Worm (Caenorhabditis elegans) whole organism, L3 larva: Measurements from ENCODE around the gene D2021.4.

Experiments
- mml-1 ChIP-seq: fragments of 150-350 bp; sonication (generic microtip); optimal IDR thresholded peaks from 3 replicates; lab custom pipeline; 2014; ENCODE audit warnings: missing biosample characterization, missing genetic modification characterization
- nhr-237 ChIP-seq: fragments of 150-350 bp; optimal IDR thresholded peaks from 2 replicates; lab custom pipeline; 2014; ENCODE audit warnings: missing biosample characterization, missing genetic modification characterization

DNA sequence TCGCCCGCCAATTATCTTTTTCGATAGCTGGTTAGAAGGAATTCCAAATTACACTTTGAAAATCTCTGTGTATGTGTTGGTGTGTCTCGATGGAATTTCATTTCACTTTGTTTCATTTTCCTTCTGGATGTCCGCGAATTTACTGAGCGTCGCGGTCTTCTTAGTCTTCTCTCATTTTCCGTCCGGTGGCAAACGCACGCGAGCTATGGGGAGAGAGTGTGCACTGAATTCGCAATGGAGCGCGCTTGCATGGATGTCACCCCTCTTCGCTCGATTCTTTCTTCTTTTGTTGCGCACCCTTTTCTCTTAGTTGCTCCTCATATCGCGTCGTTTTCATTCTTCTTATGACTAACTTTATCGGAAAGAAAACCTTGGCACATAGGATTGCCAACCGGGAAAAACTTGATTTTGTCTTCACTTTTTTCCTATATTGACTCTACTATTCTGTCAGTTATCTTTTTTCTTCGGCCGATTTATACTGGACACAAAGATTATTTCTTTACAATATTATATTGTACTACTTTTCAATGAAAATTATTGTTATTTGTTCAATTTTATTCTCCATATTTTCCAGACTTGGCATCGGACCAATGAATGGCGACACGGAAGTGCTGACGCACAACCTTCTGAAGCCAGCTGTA is 2.9 kb upstream of the D2021.4 start, which contains the start of gene dhhc-14:
- no peak for TF ChIP-seq nhr-237
- TF ChIP-seq mml-1 (tag; lab: Kevin White, UChicago): no peak
